Fruit fly (Drosophila melanogaster) whole organism, embryonic: ENCODE measurements around the gene Cpr62Ba.

Experiments used
- Adf1 ChIP-seq: fragments of 200-800 bp; sonication (Bioruptor generic); IDR thresholded peaks from 2 replicates; pipeline ENCODE4 v1.3.6; 2022; ENCODE audit warnings: missing biosample characterization, missing genetic modification characterization
- Awh ChIP-seq: fragments of 200-800 bp; sonication (Bioruptor generic); IDR thresholded peaks from 2 replicates; pipeline ENCODE4, ENCODE4 v1.3.6; 2022; ENCODE audit warnings: missing biosample characterization, missing genetic modification characterization
- CG10209 ChIP-seq: fragments of 200-800 bp; sonication (Bioruptor generic); optimal IDR thresholded peaks from 3 replicates; lab custom pipeline; 2017; ENCODE audit warnings: missing biosample characterization, mild to moderate bottlenecking, missing genetic modification characterization, missing genetic modification reagents
- CG12299 ChIP-seq: fragments of 200-800 bp; sonication (Bioruptor generic); optimal IDR thresholded peaks from 2 replicates; lab custom pipeline; 2018; ENCODE audit warnings: missing biosample characterization, mild to moderate bottlenecking, missing genetic modification characterization
- CG14860 ChIP-seq: fragments of 200-800 bp; sonication (Bioruptor generic); IDR thresholded peaks from 3 replicates; pipeline ENCODE4 v1.3.6; 2022; ENCODE audit warnings: missing biosample characterization, missing genetic modification characterization; ENCODE audit not compliant: partially characterized antibody
- CG1647 ChIP-seq: fragments of 200-800 bp; sonication (Bioruptor generic); optimal IDR thresholded peaks from 3 replicates; lab custom pipeline; 2016; ENCODE audit warnings: missing biosample characterization, missing genetic modification characterization
- CG17328 ChIP-seq: fragments of 200-800 bp; sonication (Bioruptor generic); IDR thresholded peaks from 2 replicates; pipeline ENCODE4 v1.3.6; 2022; ENCODE audit warnings: missing biosample characterization, missing genetic modification characterization
- CG17912 ChIP-seq: fragments of 200-800 bp; sonication (Bioruptor generic); optimal IDR thresholded peaks from 2 replicates; lab custom pipeline; 2018; ENCODE audit warnings: missing biosample characterization, mild to moderate bottlenecking, missing genetic modification characterization
- CG3163 ChIP-seq: fragments of 200-800 bp; sonication (Bioruptor generic); optimal IDR thresholded peaks from 3 replicates; lab custom pipeline; 2016; ENCODE audit warnings: missing biosample characterization, missing genetic modification characterization
- CG33213 ChIP-seq: fragments of 200-800 bp; sonication (Bioruptor generic); optimal IDR thresholded peaks from 3 replicates; lab custom pipeline; 2016; ENCODE audit warnings: missing biosample characterization, missing genetic modification characterization
- CG34224 ChIP-seq: fragments of 200-800 bp; sonication (Bioruptor generic); IDR thresholded peaks from 3 replicates; pipeline ENCODE4 v1.3.6; 2022; ENCODE audit warnings: missing biosample characterization, missing genetic modification characterization; ENCODE audit not compliant: partially characterized antibody
- CG3847 ChIP-seq: fragments of 200-800 bp; sonication (Bioruptor generic); IDR thresholded peaks from 2 replicates; pipeline ENCODE4 v1.3.6; 2022; ENCODE audit warnings: missing biosample characterization, missing genetic modification characterization
- CG4707 ChIP-seq: fragments of 200-800 bp; sonication (Bioruptor generic); optimal IDR thresholded peaks from 2 replicates; lab custom pipeline; 2018; ENCODE audit warnings: missing biosample characterization, mild to moderate bottlenecking, missing genetic modification characterization, moderate library complexity
- CG6854 ChIP-seq: fragments of 200-800 bp; sonication (Bioruptor generic); optimal IDR thresholded peaks from 3 replicates; lab custom pipeline; 2017; ENCODE audit warnings: missing biosample characterization, mild to moderate bottlenecking, missing genetic modification characterization
- CG7271 ChIP-seq: fragments of 200-800 bp; sonication (Bioruptor generic); optimal IDR thresholded peaks from 2 replicates; lab custom pipeline; 2018; ENCODE audit warnings: missing biosample characterization, mild to moderate bottlenecking, missing genetic modification characterization, moderate library complexity
- CG9727 ChIP-seq: fragments of 200-800 bp; sonication (Bioruptor generic); optimal IDR thresholded peaks from 3 replicates; lab custom pipeline; 2017; ENCODE audit warnings: missing biosample characterization, mild to moderate bottlenecking, missing genetic modification characterization
- D19A ChIP-seq: fragments of 200-800 bp; optimal IDR thresholded peaks from 3 replicates; lab custom pipeline; 2019; ENCODE audit warnings: missing biosample characterization, mild to moderate bottlenecking, missing genetic modification characterization, moderate library complexity
- Dip2 ChIP-seq: fragments of 200-800 bp; sonication (Bioruptor generic); IDR thresholded peaks from 2 replicates; pipeline ENCODE4 v1.3.6; 2022; ENCODE audit warnings: missing biosample characterization, missing genetic modification characterization
- E2f2 ChIP-seq: fragments of 200-800 bp; sonication (Bioruptor generic); IDR thresholded peaks from 2 replicates; pipeline ENCODE4 v1.3.6; 2022; ENCODE audit warnings: missing biosample characterization, missing genetic modification characterization
- Hand ChIP-seq: fragments of 200-800 bp; sonication (Bioruptor generic); optimal IDR thresholded peaks from 2 replicates; lab custom pipeline; 2017; ENCODE audit warnings: mild to moderate bottlenecking, missing biosample characterization, missing genetic modification reagents, missing genetic modification characterization
- NC2α ChIP-seq: fragments of 200-800 bp; sonication (Bioruptor generic); optimal IDR thresholded peaks from 2 replicates; lab custom pipeline; 2016; ENCODE audit warnings: missing biosample characterization, missing genetic modification characterization
- Oaz ChIP-seq: fragments of 200-800 bp; sonication (Bioruptor generic); IDR thresholded peaks from 2 replicates; pipeline ENCODE4 v1.3.6; 2022; ENCODE audit warnings: missing biosample characterization, missing genetic modification characterization
- Sin3A ChIP-seq: fragments of >200 bp; optimal IDR thresholded peaks from 2 replicates; lab custom pipeline; 2018
- Ssrp ChIP-seq: fragments of 200-800 bp; sonication (Bioruptor generic); optimal IDR thresholded peaks from 2 replicates; lab custom pipeline; 2018; ENCODE audit warnings: missing biosample characterization, mild to moderate bottlenecking, missing genetic modification characterization, moderate library complexity
- Usf ChIP-seq: fragments of 200-800 bp; sonication (Bioruptor generic); optimal IDR thresholded peaks from 2 replicates; lab custom pipeline; 2017; ENCODE audit warnings: missing genotype, missing biosample characterization, missing genetic modification characterization
- Xbp1 ChIP-seq: fragments of 200-800 bp; sonication (Bioruptor generic); optimal IDR thresholded peaks from 3 replicates; lab custom pipeline; 2016; ENCODE audit warnings: missing biosample characterization, mild to moderate bottlenecking, missing genetic modification characterization
- ato ChIP-seq: fragments of 200-800 bp; sonication (Bioruptor generic); IDR thresholded peaks from 2 replicates; pipeline ENCODE4 v1.3.6; 2022; ENCODE audit warnings: missing biosample characterization, missing genetic modification characterization; ENCODE audit not compliant: partially characterized antibody
- az2 ChIP-seq: fragments of 200-800 bp; sonication (Bioruptor generic); optimal IDR thresholded peaks from 3 replicates; lab custom pipeline; 2016; ENCODE audit warnings: missing biosample characterization, missing genetic modification characterization
- bcd ChIP-seq: fragments of 200-800 bp; sonication (Bioruptor generic); optimal IDR thresholded peaks from 2 replicates; lab custom pipeline; 2017; ENCODE audit warnings: missing biosample characterization, mild to moderate bottlenecking, missing genetic modification characterization
- bsh ChIP-seq, 2 experiments: fragments of 200-800 bp; sonication (Bioruptor generic); optimal IDR thresholded peaks; 2 replicates each; lab custom pipeline; 2017 to 2018; ENCODE audit warnings: mild to moderate bottlenecking in 2 of 2, missing biosample characterization in 2 of 2, missing genetic modification characterization in 2 of 2, moderate library complexity in 1 of 2
- cas ChIP-seq: fragments of 200-800 bp; sonication (Bioruptor generic); IDR thresholded peaks from 2 replicates; pipeline ENCODE4 v1.3.6; 2022; ENCODE audit warnings: missing biosample characterization, missing genetic modification characterization
- crp ChIP-seq, 2 experiments: fragments of 200-800 bp; sonication (Bioruptor generic); optimal IDR thresholded peaks; 2 replicates in 1 of 2; 3 replicates in 1 of 2; lab custom pipeline; 2017; ENCODE audit warnings: missing biosample characterization in 2 of 2, missing genetic modification characterization in 2 of 2, mild to moderate bottlenecking in 1 of 2, moderate library complexity in 1 of 2
- danr ChIP-seq: fragments of 200-800 bp; sonication (Bioruptor generic); IDR thresholded peaks from 2 replicates; pipeline ENCODE4 v1.3.6; 2022; ENCODE audit warnings: missing biosample characterization, missing genetic modification characterization
- disco-r ChIP-seq: fragments of 200-800 bp; sonication (Bioruptor generic); optimal IDR thresholded peaks from 2 replicates; lab custom pipeline; 2016; ENCODE audit warnings: missing biosample characterization, missing genetic modification characterization
- esg ChIP-seq: fragments of 200-800 bp; sonication (Bioruptor generic); conservative IDR thresholded peaks from 2 replicates; pipeline ENCODE4 v1.3.6; 2022; ENCODE audit warnings: missing biosample characterization, missing genetic modification characterization
- gfzf ChIP-seq: fragments of 200-800 bp; sonication (Bioruptor generic); optimal IDR thresholded peaks from 2 replicates; lab custom pipeline; 2016; ENCODE audit warnings: missing biosample characterization, mild to moderate bottlenecking, missing genetic modification characterization, moderate library complexity
- gsb ChIP-seq: fragments of 200-800 bp; sonication (Bioruptor generic); IDR thresholded peaks from 2 replicates; pipeline ENCODE4 v1.3.6; 2022; ENCODE audit warnings: missing biosample characterization, missing genetic modification characterization
- her ChIP-seq: fragments of 200-800 bp; sonication (Bioruptor generic); optimal IDR thresholded peaks from 2 replicates; lab custom pipeline; 2016; ENCODE audit warnings: missing biosample characterization, missing genetic modification characterization
- kah ChIP-seq: fragments of 200-800 bp; sonication (Bioruptor generic); optimal IDR thresholded peaks from 2 replicates; lab custom pipeline; 2018; ENCODE audit warnings: missing biosample characterization, mild to moderate bottlenecking, missing genetic modification characterization
- ken ChIP-seq: fragments of 200-800 bp; sonication (Bioruptor generic); IDR thresholded peaks from 3 replicates; pipeline ENCODE4 v1.3.6; 2022; ENCODE audit warnings: missing biosample characterization, missing genetic modification characterization
- klu ChIP-seq: fragments of 200-800 bp; sonication (Bioruptor generic); IDR thresholded peaks from 2 replicates; pipeline ENCODE4 v1.3.6; 2022; ENCODE audit warnings: missing biosample characterization, missing genetic modification characterization
- lbe ChIP-seq: fragments of 200-800 bp; sonication (Bioruptor generic); optimal IDR thresholded peaks from 2 replicates; lab custom pipeline; 2016; ENCODE audit warnings: missing biosample characterization, mild to moderate bottlenecking, missing genetic modification characterization
- maf-S ChIP-seq: fragments of 200-800 bp; sonication (Bioruptor generic); optimal IDR thresholded peaks from 2 replicates; lab custom pipeline; 2016; ENCODE audit warnings: missing biosample characterization, missing genetic modification characterization
- prd ChIP-seq, 3 experiments: fragments of >200 bp in 2 of 3; fragments of 200-800 bp in 1 of 3; sonication (Bioruptor generic) in 1 of 3; optimal IDR thresholded peaks in 2 of 3; IDR thresholded peaks in 1 of 3; 2 replicates in 2 of 3; 3 replicates in 1 of 3; pipeline versions ENCODE4 v1.3.6 to Lab custom; 2017 to 2022; ENCODE audit warnings: missing biosample characterization in 1 of 3, missing genetic modification characterization in 1 of 3
- pros ChIP-seq: fragments of 200-800 bp; sonication (Bioruptor generic); optimal IDR thresholded peaks from 3 replicates; lab custom pipeline; 2019; ENCODE audit warnings: missing biosample characterization, mild to moderate bottlenecking, missing genetic modification characterization, moderate library complexity
- psq ChIP-seq: fragments of 200-800 bp; sonication (Bioruptor generic); optimal IDR thresholded peaks from 2 replicates; lab custom pipeline; 2017; ENCODE audit warnings: missing biosample characterization, missing genetic modification characterization
- pum ChIP-seq: fragments of 200-800 bp; sonication (Bioruptor generic); optimal IDR thresholded peaks from 2 replicates; lab custom pipeline; 2016; ENCODE audit warnings: missing biosample characterization, missing genetic modification characterization
- row ChIP-seq: fragments of 200-800 bp; sonication (Bioruptor generic); IDR thresholded peaks from 3 replicates; pipeline ENCODE4 v1.3.6; 2022; ENCODE audit warnings: missing biosample characterization, missing genetic modification characterization
- tap ChIP-seq: fragments of 200-800 bp; optimal IDR thresholded peaks from 3 replicates; lab custom pipeline; 2019; ENCODE audit warnings: missing biosample characterization, mild to moderate bottlenecking, missing genetic modification characterization, moderate library complexity
- zen2 ChIP-seq: fragments of 200-800 bp; sonication (Bioruptor generic); IDR thresholded peaks from 3 replicates; pipeline ENCODE4 v1.3.6; 2022; ENCODE audit warnings: missing biosample characterization, missing genetic modification characterization; ENCODE audit not compliant: partially characterized antibody
- zf30C ChIP-seq: fragments of 200-800 bp; sonication (Bioruptor generic); optimal IDR thresholded peaks from 3 replicates; lab custom pipeline; 2018; ENCODE audit warnings: missing biosample characterization, mild to moderate bottlenecking, missing genetic modification characterization

Gene Cpr62Ba

dm6 chr3L:1808631-1809030 lies 23.0 kb downstream of the Cpr62Ba start (continued):
- peak; percentile 84 for TF ChIP-seq az2 (GFP tag; lab: Kevin White, UChicago)
- TF ChIP-seq CG3163 (GFP tag; lab: Kevin White, UChicago) = peak; percentile 67
- peak; percentile 86 for TF ChIP-seq CG3847
- peak; percentile 84 for TF ChIP-seq ken (GFP tag; lab: Robert Waterston, UW)
- TF ChIP-seq Hand (GFP tag; lab: Kevin White, UChicago) = peak; percentile 47
- no peak for TF ChIP-seq ato
- no peak for TF ChIP-seq CG17912 (GFP tag; lab: Kevin White, UChicago)
- peak; percentile 82 for TF ChIP-seq CG9727 (GFP tag; lab: Kevin White, UChicago)
- no peak for TF ChIP-seq CG34224 (GFP tag; lab: Robert Waterston, UW)
- peak; percentile 57 for TF ChIP-seq kah (GFP tag; lab: Kevin White, UChicago)
- peak; percentile 86 for TF ChIP-seq CG10209 (GFP tag; lab: Kevin White, UChicago)
- TF ChIP-seq Adf1 (GFP tag; lab: Robert Waterston, UW) = peak; percentile 67
- TF ChIP-seq tap = peak; percentile 90
- peak; percentile 93 for TF ChIP-seq her (GFP tag; lab: Kevin White, UChicago)
- TF ChIP-seq zf30C (GFP tag; lab: Kevin White, UChicago) = peak; percentile 19
- TF ChIP-seq pros (GFP tag; lab: Kevin White, UChicago) = no peak
- TF ChIP-seq CG17328 (GFP tag; lab: Robert Waterston, UW) = peak; percentile 91
- peak; percentile 86 for TF ChIP-seq pum (GFP tag; lab: Kevin White, UChicago)
- TF ChIP-seq zen2 (GFP tag; lab: Robert Waterston, UW) = no peak
- TF ChIP-seq prd (optimal IDR thresholded peaks at IDR 0.05; lab: Kevin White, UChicago) = no peak
- peak; percentile 93 for TF ChIP-seq prd (GFP tag; IDR thresholded peaks at IDR 0.05; lab: Robert Waterston, UW)
- TF ChIP-seq CG12299 (tag; lab: Kevin White, UChicago) = peak; percentile 74
- no peak for TF ChIP-seq CG14860 (GFP tag; lab: Robert Waterston, UW)
- peak; percentile 86 for TF ChIP-seq klu (GFP tag; lab: Robert Waterston, UW)
- peak; percentile 83 for TF ChIP-seq cas
- peak; percentile 93 for TF ChIP-seq gsb (GFP tag; lab: Robert Waterston, UW)
- TF ChIP-seq CG1647 (GFP tag; lab: Kevin White, UChicago) = peak; percentile 89
- TF ChIP-seq row (GFP tag; lab: Robert Waterston, UW) = peak; percentile 92
- no peak for TF ChIP-seq Sin3A (lab: Kevin White, UChicago)
- TF ChIP-seq esg (GFP tag; lab: Robert Waterston, UW) = peak; percentile 94
- TF ChIP-seq CG7271 (tag; lab: Kevin White, UChicago) = no peak
- peak; percentile 59 to 86 for TF ChIP-seq bsh (GFP tag; optimal IDR thresholded peaks at IDR 0.05; lab: Kevin White, UChicago)
- TF ChIP-seq gfzf = peak; percentile 14
- TF ChIP-seq Awh (GFP tag; lab: Robert Waterston, UW) = peak; percentile 92
- TF ChIP-seq D19A (tag; lab: Kevin White, UChicago) = no peak
- TF ChIP-seq Usf (GFP tag; lab: Kevin White, UChicago) = peak; percentile 29
- peak; percentile 63 for TF ChIP-seq CG4707
- TF ChIP-seq Dip2 (GFP tag; lab: Robert Waterston, UW) = 0 out of 2 replicates have a peak, but pooled peaks have one; percentile 38
- no peak for TF ChIP-seq lbe (GFP tag; lab: Kevin White, UChicago)
- peak; percentile 88 for TF ChIP-seq Oaz (GFP tag; lab: Robert Waterston, UW)
- TF ChIP-seq maf-S (GFP tag; lab: Kevin White, UChicago) = peak; percentile 88
- TF ChIP-seq disco-r (GFP tag; lab: Kevin White, UChicago) = peak; percentile 80
- TF ChIP-seq E2f2 (GFP tag; lab: Robert Waterston, UW) = peak; percentile 66
- TF ChIP-seq psq = peak; percentile 12
- peak; percentile 91 for TF ChIP-seq Xbp1 (GFP tag; lab: Kevin White, UChicago)
- peak in 1 of 2 experiments; percentile 37 for TF ChIP-seq crp (GFP tag; optimal IDR thresholded peaks at IDR 0.05; lab: Kevin White, UChicago)
- peak; percentile 78 for TF ChIP-seq Ssrp (tag; lab: Kevin White, UChicago)
- peak; percentile 83 for TF ChIP-seq bcd (GFP tag; lab: Kevin White, UChicago)
- peak; percentile 64 for TF ChIP-seq NC2α (GFP tag; lab: Kevin White, UChicago)
- peak; percentile 87 for TF ChIP-seq CG33213
- TF ChIP-seq CG6854 (GFP tag; lab: Kevin White, UChicago) = peak; percentile 73
- peak; percentile 85 for TF ChIP-seq danr (GFP tag; lab: Robert Waterston, UW)
